Worm (Caenorhabditis elegans) whole organism, midembryonic: ENCODE results near the gene C40A11.6.
"Not testable (repeated sequence)": the region's sequence is repeated elsewhere in the genome, so short reads cannot be mapped to it uniquely, and the experiment has no call there.

Experiments
- T22C8.4 ChIP-seq: fragments of 200-800 bp; sonication (Bioruptor generic); IDR thresholded peaks from 2 replicates; pipeline ENCODE4 v1.3.6; 2022; ENCODE audit warnings: missing genetic modification characterization, missing compliant biosample characterization
- cog-1 ChIP-seq: sonication (generic microtip); optimal IDR thresholded peaks from 2 replicates; lab custom pipeline; 2016; ENCODE audit warnings: missing genetic modification characterization, missing compliant biosample characterization
- flt-1 ChIP-seq: fragments of 200-800 bp; sonication (Bioruptor generic); IDR thresholded peaks from 2 replicates; pipeline ENCODE4 v1.3.6; 2022; ENCODE audit warnings: missing genetic modification characterization, missing compliant biosample characterization
- klf-2 ChIP-seq: fragments of 200-800 bp; sonication (Bioruptor generic); conservative IDR thresholded peaks from 2 replicates; pipeline ENCODE4 v1.3.6; 2022; ENCODE audit warnings: missing genetic modification reagents, missing genetic modification characterization, missing compliant biosample characterization
- med-1 ChIP-seq: sonication (generic microtip); optimal IDR thresholded peaks from 2 replicates; lab custom pipeline; 2017; ENCODE audit warnings: missing genetic modification characterization, mild to moderate bottlenecking, missing compliant biosample characterization, antibody characterized with exemption, missing genetic modification reagents; ENCODE audit not compliant: insufficient read depth
- ref-1 ChIP-seq: fragments of 200-800 bp; sonication (Bioruptor generic); conservative IDR thresholded peaks from 2 replicates; pipeline ENCODE4 v1.3.6; 2022; ENCODE audit warnings: missing genetic modification reagents, missing genetic modification characterization, missing compliant biosample characterization
- tab-1 ChIP-seq: fragments of 200-800 bp; sonication (Bioruptor generic); IDR thresholded peaks from 2 replicates; pipeline ENCODE4 v1.3.6; 2022; ENCODE audit warnings: missing genetic modification characterization, missing compliant biosample characterization
- ztf-23 ChIP-seq: fragments of 200-800 bp; sonication (Bioruptor generic); IDR thresholded peaks from 2 replicates; pipeline ENCODE4 v1.3.6; 2022; ENCODE audit warnings: missing genetic modification reagents, missing genetic modification characterization, missing compliant biosample characterization
- ztf-29 ChIP-seq: fragments of 200-800 bp; sonication (Bioruptor generic); IDR thresholded peaks from 2 replicates; pipeline ENCODE4 v1.3.6; 2022; ENCODE audit warnings: missing genetic modification reagents, missing genetic modification characterization, missing compliant biosample characterization

The C40A11.6 gene

DNA sequence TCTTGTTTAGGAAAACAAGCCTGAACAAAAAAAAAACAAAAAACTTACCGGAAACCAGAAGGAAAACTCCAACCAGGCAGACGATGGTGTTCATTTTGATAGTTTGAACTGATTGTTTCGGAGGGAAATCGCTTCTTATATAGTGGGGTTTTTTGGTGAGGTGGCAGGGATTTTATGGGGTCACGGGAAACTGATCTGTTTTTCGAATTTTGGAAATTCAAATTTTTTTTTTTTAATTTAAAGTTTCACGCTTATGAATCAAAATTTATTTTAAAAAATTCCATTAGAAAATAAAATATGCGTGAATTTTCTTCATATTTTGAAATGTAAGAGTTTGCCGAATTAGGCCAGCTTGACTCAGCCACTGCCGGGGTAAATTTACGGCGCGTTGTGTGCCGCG lies 29.9 kb upstream of the C40A11.6 start, which contains the start of gene C33C12.7:
TSS of gene C33C12.7 (minus strand) at position 101 of the 400 bp plus-strand sequence.
- TF ChIP-seq ztf-29 (GFP tag; lab: Robert Waterston, UW) (no peak), T22C8.4 (no peak), ref-1 (no peak), flt-1 (GFP tag; lab: Robert Waterston, UW) (no peak), cog-1 (tag; lab: Kevin White, UChicago) (no peak), ztf-23 (GFP tag; lab: Robert Waterston, UW) (no peak), tab-1 (GFP tag; lab: Robert Waterston, UW) (no peak), med-1 (no peak), klf-2 (no peak)

DNA sequence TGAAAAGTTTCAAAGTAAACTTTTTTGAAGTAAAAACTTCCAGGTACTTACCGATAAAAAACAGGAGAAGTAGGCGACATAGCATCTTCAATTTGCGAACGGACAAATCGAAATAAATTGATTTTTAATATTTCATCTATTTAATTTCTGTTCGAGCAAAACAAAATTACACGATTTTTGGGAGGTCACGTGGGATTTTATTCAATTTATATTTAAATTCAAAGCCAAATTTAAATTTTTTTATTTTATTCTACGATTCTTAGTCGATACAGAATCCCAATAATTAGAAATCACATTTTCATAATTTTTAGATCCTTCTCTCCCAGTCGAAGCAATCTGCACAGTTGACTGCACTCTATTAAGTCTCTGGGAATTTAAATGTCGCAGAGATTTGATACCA lies 24.6 kb upstream of the C40A11.6 start, which contains the start of gene C33C12.12:
TSS of gene C33C12.12 (minus strand) at position 101 of the 400 bp plus-strand sequence.
- TF ChIP-seq ref-1 (no peak), cog-1 (tag; lab: Kevin White, UChicago) (no peak), klf-2 (no peak), flt-1 (GFP tag; lab: Robert Waterston, UW) (no peak), ztf-29 (GFP tag; lab: Robert Waterston, UW) (no peak), T22C8.4 (no peak), med-1 (no peak), tab-1 (GFP tag; lab: Robert Waterston, UW) (no peak), ztf-23 (GFP tag; lab: Robert Waterston, UW) (no peak)

DNA sequence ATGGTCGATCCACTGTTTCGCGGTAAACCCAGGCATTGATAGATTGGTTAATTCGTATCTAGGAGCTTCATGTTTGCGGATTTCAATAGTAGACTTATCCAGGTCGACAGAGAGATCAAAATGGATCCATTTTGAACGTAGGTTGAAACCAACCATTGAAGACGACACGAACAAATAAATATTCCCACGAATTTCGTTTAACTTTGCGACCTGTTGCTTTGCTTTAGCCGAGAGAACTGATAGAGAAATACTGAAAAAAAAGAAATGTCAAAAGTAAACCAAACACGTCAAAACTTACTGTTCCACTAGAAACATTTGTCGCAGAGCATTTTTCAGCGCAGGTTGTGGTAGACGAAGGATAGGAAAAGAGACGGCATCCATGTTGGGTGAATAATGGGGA lies 22.9 kb upstream of the C40A11.6 start, which contains the start of gene fbxb-38:
TSS of gene fbxb-38 (minus strand) at position 390 of the 400 bp plus-strand sequence.
- TF ChIP-seq ztf-23 (GFP tag; lab: Robert Waterston, UW) = no peak
- TF ChIP-seq T22C8.4 = no peak
- TF ChIP-seq tab-1 (GFP tag; lab: Robert Waterston, UW) = no peak
- no peak for TF ChIP-seq klf-2
- no peak for TF ChIP-seq cog-1 (tag; lab: Kevin White, UChicago)
- no peak for TF ChIP-seq ref-1
- TF ChIP-seq ztf-29 (GFP tag; lab: Robert Waterston, UW) = no peak
- TF ChIP-seq med-1 = no peak
- TF ChIP-seq flt-1 (GFP tag; lab: Robert Waterston, UW) = no peak

DNA sequence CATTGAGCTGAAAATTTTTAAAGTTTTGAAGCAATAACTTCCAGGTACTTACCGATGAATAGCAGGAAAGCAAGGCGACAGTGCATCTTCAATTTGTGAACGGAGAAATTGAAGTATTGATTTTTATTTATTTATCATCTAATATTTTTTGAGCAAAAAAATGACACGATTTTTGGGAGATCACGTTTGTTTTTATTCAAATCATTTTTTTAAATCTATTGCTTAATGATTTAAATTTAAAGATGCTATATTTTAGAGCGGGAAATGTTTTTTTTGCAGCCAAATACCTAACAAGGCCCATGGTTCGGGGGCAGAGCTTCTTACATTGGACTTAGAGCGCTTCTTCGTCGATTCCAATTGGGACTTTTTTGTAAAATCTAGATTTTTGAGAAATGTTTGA lies 20.9 kb upstream of the C40A11.6 start, which contains the start of gene C33C12.4:
TSS of gene C33C12.4 (minus strand) at position 101 of the 400 bp plus-strand sequence.
- TF ChIP-seq klf-2 = no peak

DNA sequence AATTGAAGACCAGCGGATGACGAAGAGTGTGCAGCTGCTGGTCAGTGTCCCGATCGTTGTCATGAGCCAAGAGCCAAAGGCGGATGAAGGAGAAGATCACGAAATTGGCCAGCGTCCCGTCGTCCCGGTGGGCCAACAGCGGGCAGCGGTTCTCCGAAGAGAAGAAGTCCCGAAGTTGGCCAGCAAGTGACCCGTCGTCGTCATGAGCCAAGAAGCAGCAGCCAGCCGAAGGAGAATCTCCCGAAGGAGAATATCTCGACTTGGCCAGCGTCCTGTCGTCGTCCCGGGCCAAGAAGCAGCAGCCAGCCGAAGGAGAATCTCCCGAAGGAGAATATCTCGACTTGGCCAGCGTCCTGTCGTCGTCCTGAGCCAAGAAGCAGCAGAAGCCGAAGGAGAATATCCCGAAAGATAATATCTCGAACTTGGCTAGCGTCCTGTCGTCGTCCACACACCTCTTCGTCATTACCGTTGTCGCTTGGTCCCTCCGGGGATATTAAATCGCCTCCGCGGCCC lies 18.0 kb upstream of the C40A11.6 start, which contains the start of gene C33C12.11:
TSS of gene C33C12.11 (minus strand) at position 463 of the 513 bp plus-strand sequence.
- not testable (repeated sequence) for TF ChIP-seq T22C8.4; tab-1 (GFP tag; lab: Robert Waterston, UW); ztf-29 (GFP tag; lab: Robert Waterston, UW)

DNA sequence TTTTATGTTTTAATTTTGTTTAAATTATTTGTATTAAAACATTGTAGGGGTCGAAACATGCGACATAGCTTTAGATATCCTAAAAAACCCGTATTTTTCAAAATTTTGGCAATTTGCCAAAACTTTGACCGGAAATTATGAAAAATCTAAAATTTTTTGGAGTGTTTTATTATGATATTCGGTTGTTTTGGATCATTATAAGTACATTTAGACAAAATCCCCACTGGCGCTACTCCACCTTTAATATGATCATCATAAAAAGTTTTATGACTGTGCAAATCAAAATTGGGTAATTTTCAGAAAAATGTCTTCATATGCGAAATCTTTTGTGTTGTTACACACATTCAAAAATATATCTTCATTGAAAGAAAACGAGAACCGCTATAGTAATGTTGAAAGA lies 8.2 kb upstream of the C40A11.6 start, which contains the start of gene math-18:
TSS of gene math-18 (plus strand) at position 301 of the 400 bp plus-strand sequence.
- not testable (repeated sequence) for TF ChIP-seq cog-1 (tag; lab: Kevin White, UChicago); ref-1; tab-1 (GFP tag; lab: Robert Waterston, UW)

DNA sequence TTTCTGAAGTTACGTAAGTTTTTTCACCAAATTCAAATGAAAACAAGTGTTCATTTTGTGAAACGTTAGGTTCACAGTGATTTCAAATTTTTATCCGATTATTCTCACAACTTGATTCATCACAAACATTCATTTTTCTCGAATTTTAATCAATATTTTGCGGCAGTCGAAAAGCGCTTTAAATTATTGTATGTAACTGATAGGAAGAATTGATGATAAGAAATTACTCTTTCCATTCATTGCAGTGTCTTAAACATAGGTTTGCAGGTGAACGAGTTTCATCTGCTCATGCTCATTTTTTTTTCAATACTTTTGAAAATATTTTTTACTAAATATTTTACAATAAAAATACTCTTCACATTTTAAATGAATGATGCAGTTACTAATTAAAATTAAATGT lies 7.0 kb upstream of the C40A11.6 start:
- no peak for TF ChIP-seq T22C8.4
- TF ChIP-seq klf-2 = no peak
- no peak for TF ChIP-seq ztf-23 (GFP tag; lab: Robert Waterston, UW)
- TF ChIP-seq ztf-29 (GFP tag; lab: Robert Waterston, UW) = no peak
- TF ChIP-seq tab-1 (GFP tag; lab: Robert Waterston, UW) = no peak
- TF ChIP-seq ref-1 = no peak
- TF ChIP-seq cog-1 (tag; lab: Kevin White, UChicago) = no peak
- no peak for TF ChIP-seq flt-1 (GFP tag; lab: Robert Waterston, UW)
- no peak for TF ChIP-seq med-1

DNA sequence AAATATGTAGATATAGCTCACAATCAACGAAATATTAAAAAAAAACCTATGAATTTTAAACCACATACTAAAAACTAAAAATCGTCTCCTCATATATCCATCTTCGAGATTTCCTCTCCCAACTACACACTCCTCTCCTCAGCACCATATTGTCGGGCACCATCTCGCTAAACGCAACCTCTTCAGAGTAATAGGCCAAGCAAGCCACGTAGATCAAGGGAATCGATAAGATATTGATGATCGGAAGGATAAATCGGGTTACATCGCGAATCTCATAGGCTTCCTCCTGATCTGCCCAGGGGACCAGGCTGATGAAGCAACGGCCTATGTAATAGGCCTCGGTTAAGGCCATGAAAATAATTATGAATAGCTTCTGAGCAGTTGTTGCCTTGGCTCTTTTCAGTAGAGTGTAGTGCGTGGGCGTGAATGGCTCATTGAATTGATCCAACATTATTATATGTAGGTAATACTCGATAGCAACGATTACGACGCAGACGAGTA lies 5.1 kb upstream of the C40A11.6 start, which contains the start of the genes C40A11.7 and C40A11.8:
TSS of gene C40A11.7 (minus strand) at position 101 of the 501 bp plus-strand sequence.
TSS of gene C40A11.8 (minus strand) at position 451 of the 501 bp plus-strand sequence.
- TF ChIP-seq flt-1 (GFP tag; lab: Robert Waterston, UW) = no peak
- no peak for TF ChIP-seq klf-2
- no peak for TF ChIP-seq ref-1
- TF ChIP-seq ztf-29 (GFP tag; lab: Robert Waterston, UW) = no peak
- TF ChIP-seq med-1 = no peak
- TF ChIP-seq ztf-23 (GFP tag; lab: Robert Waterston, UW) = no peak
- TF ChIP-seq tab-1 (GFP tag; lab: Robert Waterston, UW) = no peak
- no peak for TF ChIP-seq T22C8.4
- no peak for TF ChIP-seq cog-1 (tag; lab: Kevin White, UChicago)

DNA sequence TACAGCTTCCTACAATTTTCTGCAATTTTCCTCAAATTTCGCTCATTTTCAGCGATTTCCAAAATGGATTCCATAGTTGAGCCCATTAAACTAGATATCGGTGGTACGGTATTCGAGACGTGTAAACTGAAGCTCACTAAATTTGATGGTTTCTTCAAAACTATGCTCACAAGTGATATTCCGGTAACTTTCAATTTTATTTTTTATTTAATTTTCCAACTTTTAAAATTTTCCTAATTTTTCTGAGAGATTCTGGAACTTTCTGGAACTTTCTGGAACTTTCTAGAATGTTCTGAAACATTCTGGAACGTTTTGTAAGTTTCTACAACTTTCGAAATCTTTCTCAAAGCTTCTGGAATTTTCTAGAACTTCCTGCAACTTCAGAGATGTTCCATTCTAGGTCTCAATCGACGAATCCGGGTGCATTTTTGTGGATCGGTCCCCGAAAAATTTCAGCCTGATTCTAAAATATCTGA lies 1.5 kb upstream of the C40A11.6 start, which contains the start of gene C40A11.2:
TSS of gene C40A11.2 (plus strand) at position 51 of the 476 bp plus-strand sequence.
- TF ChIP-seq ref-1 (no peak), cog-1 (tag; lab: Kevin White, UChicago) (no peak), T22C8.4 (no peak), ztf-23 (GFP tag; lab: Robert Waterston, UW) (no peak), klf-2 (no peak), flt-1 (GFP tag; lab: Robert Waterston, UW) (no peak), ztf-29 (GFP tag; lab: Robert Waterston, UW) (no peak), med-1 (no peak), tab-1 (GFP tag; lab: Robert Waterston, UW) (no peak)

DNA sequence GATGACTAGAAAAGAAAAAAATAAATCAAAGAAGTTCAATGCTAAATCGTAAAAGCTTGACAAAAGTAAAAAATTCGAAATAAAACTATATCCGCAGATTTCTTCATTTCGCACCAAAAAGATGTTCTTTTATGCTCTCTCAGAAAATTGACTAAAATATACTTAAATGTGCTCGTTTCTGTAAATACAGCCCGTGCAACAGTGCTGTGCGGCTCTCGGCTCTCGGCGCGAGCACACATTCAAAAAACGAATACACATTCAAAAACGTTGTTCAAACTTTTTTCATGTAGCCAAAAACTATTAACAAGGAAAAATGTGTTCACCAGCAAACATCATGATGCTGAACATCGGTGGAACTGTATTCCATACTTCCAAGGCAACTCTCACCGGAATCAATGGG lies 4.6 kb downstream of the C40A11.6 start, which contains the start of gene C40A11.3:
TSS of gene C40A11.3 (plus strand) at position 301 of the 400 bp plus-strand sequence.
- TF ChIP-seq klf-2 (no peak), ztf-29 (GFP tag; lab: Robert Waterston, UW) (no peak)
